Fruit fly (Drosophila melanogaster): ENCODE results near the gene Vha26.
A peak's percentile ranks its signal among the peaks of the same experiment; 100 is the strongest.

Gene Vha26

DNA sequence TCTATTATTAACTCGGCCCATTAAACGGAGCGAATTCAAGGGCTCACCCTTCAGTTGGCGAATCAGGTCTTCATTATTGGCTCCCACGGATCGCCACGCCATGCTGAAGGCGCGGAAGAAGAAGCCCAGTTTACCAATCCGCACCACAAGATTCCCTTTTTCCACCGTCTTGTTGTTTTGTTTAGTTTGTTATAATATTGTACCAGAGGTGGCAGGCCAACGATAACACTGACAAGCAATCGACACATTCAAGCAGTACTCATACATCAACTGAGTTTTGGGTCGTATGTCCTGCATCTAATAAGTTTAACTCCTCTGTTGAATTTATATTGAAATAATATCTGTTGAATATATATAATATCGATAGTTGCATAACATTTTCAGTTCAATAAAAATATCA, 37.5 kb upstream of the Vha26 start, which contains the start of gene Pcmt (continued):
- TF ChIP-seq CG4404 (GFP tag; IDR thresholded peaks at IDR 0.05) (no peak), Hmx (GFP tag; optimal IDR thresholded peaks at IDR 0.05) (no peak), Vsx1 (GFP tag; optimal IDR thresholded peaks at IDR 0.05) (no peak), Bdp1 (GFP tag; optimal IDR thresholded peaks at IDR 0.05) (no peak), ranshi (GFP tag; IDR thresholded peaks at IDR 0.05) (no peak), NC2α (GFP tag; optimal IDR thresholded peaks at IDR 0.05) (no peak), CG13287 (GFP tag; IDR thresholded peaks at IDR 0.05; ENCODE audit: partially characterized antibody) (peak; percentile 25; the same call in 1 of the 2 replicates), nmo (GFP tag; optimal IDR thresholded peaks at IDR 0.05) (no peak), CG4730 (GFP tag; IDR thresholded peaks at IDR 0.05) (no peak), CG33213 (GFP tag; optimal IDR thresholded peaks at IDR 0.05) (no peak), CG4282 (GFP tag; optimal IDR thresholded peaks at IDR 0.05) (no peak), CG2129 (GFP tag; IDR thresholded peaks at IDR 0.05; ENCODE audit: partially characterized antibody) (no peak), CG12391 (tag; optimal IDR thresholded peaks at IDR 0.05) (no peak), CG16815 (GFP tag; optimal IDR thresholded peaks at IDR 0.05) (no peak), Doc2 (GFP tag; IDR thresholded peaks at IDR 0.05) (no peak), Meics (GFP tag; optimal IDR thresholded peaks at IDR 0.05) (no peak), Doc3 (GFP tag; IDR thresholded peaks at IDR 0.05; ENCODE audit: partially characterized antibody) (0 out of 3 replicates have a peak, but pooled peaks have one; percentile 50), CG15479 (GFP tag; optimal IDR thresholded peaks at IDR 0.05) (no peak), fd3F (GFP tag; optimal IDR thresholded peaks at IDR 0.05) (no peak), E2f2 (GFP tag; IDR thresholded peaks at IDR 0.05) (peak; percentile 29), CG12659 (GFP tag; optimal IDR thresholded peaks at IDR 0.05) (no peak), repo (GFP tag; optimal IDR thresholded peaks at IDR 0.05) (no peak), Oli (tag; optimal IDR thresholded peaks at IDR 0.05) (no peak), Mes4 (GFP tag; optimal IDR thresholded peaks at IDR 0.05) (no peak), Max (GFP tag; optimal IDR thresholded peaks at IDR 0.05) (no peak), Spps (tag; optimal IDR thresholded peaks at IDR 0.05) (no peak), zen2 (GFP tag; IDR thresholded peaks at IDR 0.05; ENCODE audit: partially characterized antibody) (no peak), ATbp (GFP tag; optimal IDR thresholded peaks at IDR 0.05) (no peak), Rx (GFP tag; IDR thresholded peaks at IDR 0.05) (no peak), grau (tag; optimal IDR thresholded peaks at IDR 0.05) (no peak), Atf-2 (GFP tag; optimal IDR thresholded peaks at IDR 0.05) (no peak), lbe (GFP tag; optimal IDR thresholded peaks at IDR 0.05) (no peak), grn (GFP tag; optimal IDR thresholded peaks at IDR 0.05) (no peak), zfh2 (GFP tag; optimal IDR thresholded peaks at IDR 0.05) (no peak), disco-r (GFP tag; optimal IDR thresholded peaks at IDR 0.05) (no peak), fd96Cb (tag; optimal IDR thresholded peaks at IDR 0.05) (no peak), CG10654 (GFP tag; optimal IDR thresholded peaks at IDR 0.05) (no peak), CG3838 (GFP tag; optimal IDR thresholded peaks at IDR 0.05) (no peak), z (GFP tag; IDR thresholded peaks at IDR 0.05) (no peak), CG1832 (GFP tag; optimal IDR thresholded peaks at IDR 0.05) (no peak), chm (GFP tag; IDR thresholded peaks at IDR 0.05) (no peak), gt (GFP tag; IDR thresholded peaks at IDR 0.05) (no peak), Dip2 (GFP tag; IDR thresholded peaks at IDR 0.05) (no peak), CG7928 (GFP tag; optimal IDR thresholded peaks at IDR 0.05) (no peak), NfI (GFP tag; optimal IDR thresholded peaks at IDR 0.05) (no peak), NFAT (GFP tag; IDR thresholded peaks at IDR 0.05) (no peak), trem (tag; optimal IDR thresholded peaks at IDR 0.05) (peak; percentile 30), MESR4 (GFP tag; optimal IDR thresholded peaks at IDR 0.05) (peak; percentile 52), BEAF-32 (GFP tag; optimal IDR thresholded peaks at IDR 0.05) (peak; percentile 37), ttk (GFP tag; IDR thresholded peaks at IDR 0.05) (no peak), CG30431 (GFP tag; optimal IDR thresholded peaks at IDR 0.05) (no peak), insv (GFP tag; optimal IDR thresholded peaks at IDR 0.05) (no peak)

Data from whole organism, embryonic.